Worm (Caenorhabditis elegans) whole organism, late embryonic: Measurements from ENCODE around the gene adal-1.

Experiments
- C38D4.7 ChIP-seq: fragments of 200-800 bp; sonication (Bioruptor generic); optimal IDR thresholded peaks from 2 replicates; lab custom pipeline; 2018; ENCODE audit warnings: mild to moderate bottlenecking, missing genetic modification characterization, moderate library complexity, missing compliant biosample characterization
- Y22D7AL.16 ChIP-seq: sonication (generic microtip); optimal IDR thresholded peaks from 2 replicates; lab custom pipeline; 2016; ENCODE audit warnings: missing genetic modification characterization, missing compliant biosample characterization
- ceh-14 ChIP-seq: sonication (generic microtip); optimal IDR thresholded peaks from 2 replicates; lab custom pipeline; 2016; ENCODE audit warnings: missing genotype, missing genetic modification characterization, missing compliant biosample characterization
- ceh-18 ChIP-seq: sonication (generic microtip); optimal IDR thresholded peaks from 2 replicates; lab custom pipeline; 2016; ENCODE audit warnings: missing genetic modification characterization, missing compliant biosample characterization
- ceh-2 ChIP-seq: sonication (generic microtip); optimal IDR thresholded peaks from 2 replicates; lab custom pipeline; 2016; ENCODE audit warnings: missing genotype, missing genetic modification characterization, missing compliant biosample characterization
- ceh-22 ChIP-seq: sonication (generic microtip); optimal IDR thresholded peaks from 2 replicates; lab custom pipeline; 2017; ENCODE audit warnings: missing biosample characterization, missing genetic modification characterization
- ceh-24 ChIP-seq: sonication (generic microtip); optimal IDR thresholded peaks from 2 replicates; lab custom pipeline; 2016; ENCODE audit warnings: mild to moderate bottlenecking, missing genetic modification characterization, missing compliant biosample characterization
- ceh-30 ChIP-seq: fragments of 150-350 bp; optimal IDR thresholded peaks from 2 replicates; lab custom pipeline; 2014; ENCODE audit warnings: missing biosample characterization, missing genetic modification characterization
- ceh-34 ChIP-seq: sonication (generic microtip); optimal IDR thresholded peaks from 2 replicates; lab custom pipeline; 2016; ENCODE audit warnings: mild to moderate bottlenecking, missing genetic modification characterization, missing compliant biosample characterization
- ceh-6 ChIP-seq: fragments of 200-800 bp; sonication (Bioruptor generic); optimal IDR thresholded peaks from 2 replicates; lab custom pipeline; 2018; ENCODE audit warnings: mild to moderate bottlenecking, missing genetic modification characterization, missing compliant biosample characterization
- che-1 ChIP-seq: sonication (generic microtip); optimal IDR thresholded peaks from 2 replicates; lab custom pipeline; 2016; ENCODE audit warnings: mild to moderate bottlenecking, missing genetic modification characterization, missing compliant biosample characterization
- fax-1 ChIP-seq: sonication (generic microtip); optimal IDR thresholded peaks from 2 replicates; lab custom pipeline; 2016; ENCODE audit warnings: missing genotype, missing genetic modification characterization, missing compliant biosample characterization
- fkh-6 ChIP-seq: sonication (generic microtip); optimal IDR thresholded peaks from 2 replicates; lab custom pipeline; 2016; ENCODE audit warnings: missing genetic modification characterization, missing compliant biosample characterization
- gmeb-2 ChIP-seq: sonication (generic microtip); optimal IDR thresholded peaks from 2 replicates; lab custom pipeline; 2016; ENCODE audit warnings: missing genetic modification characterization, inconsistent platforms, missing compliant biosample characterization
- hlh-15 ChIP-seq: sonication (generic microtip); optimal IDR thresholded peaks from 2 replicates; lab custom pipeline; 2016; ENCODE audit warnings: missing genetic modification characterization, missing compliant biosample characterization
- hlh-30 ChIP-seq: sonication (generic microtip); optimal IDR thresholded peaks from 2 replicates; lab custom pipeline; 2017; ENCODE audit warnings: antibody characterized with exemption, missing genetic modification characterization, missing compliant biosample characterization; ENCODE audit not compliant: insufficient read depth
- hlh-6 ChIP-seq: sonication (generic microtip); optimal IDR thresholded peaks from 2 replicates; lab custom pipeline; 2016; ENCODE audit warnings: missing genotype, missing genetic modification characterization, missing compliant biosample characterization
- lim-6 ChIP-seq: sonication (generic microtip); optimal IDR thresholded peaks from 2 replicates; lab custom pipeline; 2016; ENCODE audit warnings: missing genetic modification characterization, missing compliant biosample characterization
- lin-11 ChIP-seq: fragments of 200-800 bp; sonication (Bioruptor generic); optimal IDR thresholded peaks from 2 replicates; lab custom pipeline; 2018; ENCODE audit warnings: mild to moderate bottlenecking, missing genetic modification characterization, missing compliant biosample characterization
- nfya-1 ChIP-seq: sonication (generic microtip); optimal IDR thresholded peaks from 2 replicates; lab custom pipeline; 2017; ENCODE audit warnings: missing genetic modification characterization, mild to moderate bottlenecking, missing compliant biosample characterization, antibody characterized with exemption, moderate library complexity
- npax-4 ChIP-seq: sonication (generic microtip); optimal IDR thresholded peaks from 2 replicates; lab custom pipeline; 2016; ENCODE audit warnings: missing genetic modification characterization, missing compliant biosample characterization
- odd-2 ChIP-seq: sonication (generic microtip); optimal IDR thresholded peaks from 2 replicates; lab custom pipeline; 2017; ENCODE audit warnings: antibody characterized with exemption, mild to moderate bottlenecking, missing genetic modification characterization, missing compliant biosample characterization
- pat-9 ChIP-seq: fragments of 200-800 bp; sonication (Bioruptor generic); optimal IDR thresholded peaks from 2 replicates; lab custom pipeline; 2018; ENCODE audit warnings: mild to moderate bottlenecking, missing genetic modification characterization, moderate library complexity, missing compliant biosample characterization
- pha-2 ChIP-seq: sonication (generic microtip); optimal IDR thresholded peaks from 2 replicates; lab custom pipeline; 2017; ENCODE audit warnings: mild to moderate bottlenecking, missing genetic modification characterization, missing compliant biosample characterization
- pha-4 ChIP-seq: fragments of 150-350 bp; optimal IDR thresholded peaks from 2 replicates; lab custom pipeline; 2018; ENCODE audit warnings: missing biosample characterization, missing genetic modification reagents, missing genetic modification characterization
- pqm-1 ChIP-seq: sonication (generic microtip); optimal IDR thresholded peaks from 2 replicates; lab custom pipeline; 2016; ENCODE audit warnings: missing genetic modification characterization, missing compliant biosample characterization
- sdc-2 ChIP-seq: sonication (generic microtip); optimal IDR thresholded peaks from 2 replicates; lab custom pipeline; 2016; ENCODE audit warnings: missing genotype, missing genetic modification characterization, missing compliant biosample characterization
- sox-2 ChIP-seq: fragments of 200-800 bp; sonication (Bioruptor generic); IDR thresholded peaks from 2 replicates; pipeline ENCODE4 v1.3.6; 2022; ENCODE audit warnings: missing genetic modification reagents, missing genetic modification characterization, missing compliant biosample characterization
- sox-4 ChIP-seq: sonication (generic microtip); optimal IDR thresholded peaks from 2 replicates; lab custom pipeline; 2017; ENCODE audit warnings: mild to moderate bottlenecking, missing genetic modification characterization, inconsistent platforms, missing compliant biosample characterization
- syd-9 ChIP-seq: sonication (generic microtip); optimal IDR thresholded peaks from 2 replicates; lab custom pipeline; 2016; ENCODE audit warnings: mild to moderate bottlenecking, missing genetic modification characterization, moderate library complexity, missing compliant biosample characterization
- tbx-2 ChIP-seq: sonication (generic microtip); optimal IDR thresholded peaks from 2 replicates; lab custom pipeline; 2016; ENCODE audit warnings: missing genetic modification characterization, missing compliant biosample characterization
- tbx-7 ChIP-seq: sonication (generic microtip); optimal IDR thresholded peaks from 2 replicates; lab custom pipeline; 2016; ENCODE audit warnings: missing genotype, missing genetic modification characterization, missing compliant biosample characterization
- unc-3 ChIP-seq, 2 experiments: fragments of 200-800 bp in 1 of 2; sonication (Bioruptor generic) in 1 of 2; sonication (generic microtip) in 1 of 2; conservative IDR thresholded peaks in 1 of 2; optimal IDR thresholded peaks in 1 of 2; 2 replicates each; pipeline versions ENCODE4 v1.3.6 to Lab custom; 2016 to 2022; ENCODE audit warnings: missing compliant biosample characterization in 2 of 2, missing genetic modification characterization in 2 of 2, missing genetic modification reagents in 1 of 2
- unc-42 ChIP-seq: sonication (generic microtip); optimal IDR thresholded peaks from 2 replicates; lab custom pipeline; 2016; ENCODE audit warnings: missing genotype, missing genetic modification characterization, missing compliant biosample characterization
- unc-55 ChIP-seq: sonication (generic microtip); optimal IDR thresholded peaks from 2 replicates; lab custom pipeline; 2017; ENCODE audit warnings: missing biosample characterization, missing genetic modification reagents, missing genetic modification characterization
- ztf-16 ChIP-seq: sonication (generic microtip); optimal IDR thresholded peaks from 2 replicates; lab custom pipeline; 2017; ENCODE audit warnings: missing genetic modification characterization, missing compliant biosample characterization

Gene adal-1

DNA sequence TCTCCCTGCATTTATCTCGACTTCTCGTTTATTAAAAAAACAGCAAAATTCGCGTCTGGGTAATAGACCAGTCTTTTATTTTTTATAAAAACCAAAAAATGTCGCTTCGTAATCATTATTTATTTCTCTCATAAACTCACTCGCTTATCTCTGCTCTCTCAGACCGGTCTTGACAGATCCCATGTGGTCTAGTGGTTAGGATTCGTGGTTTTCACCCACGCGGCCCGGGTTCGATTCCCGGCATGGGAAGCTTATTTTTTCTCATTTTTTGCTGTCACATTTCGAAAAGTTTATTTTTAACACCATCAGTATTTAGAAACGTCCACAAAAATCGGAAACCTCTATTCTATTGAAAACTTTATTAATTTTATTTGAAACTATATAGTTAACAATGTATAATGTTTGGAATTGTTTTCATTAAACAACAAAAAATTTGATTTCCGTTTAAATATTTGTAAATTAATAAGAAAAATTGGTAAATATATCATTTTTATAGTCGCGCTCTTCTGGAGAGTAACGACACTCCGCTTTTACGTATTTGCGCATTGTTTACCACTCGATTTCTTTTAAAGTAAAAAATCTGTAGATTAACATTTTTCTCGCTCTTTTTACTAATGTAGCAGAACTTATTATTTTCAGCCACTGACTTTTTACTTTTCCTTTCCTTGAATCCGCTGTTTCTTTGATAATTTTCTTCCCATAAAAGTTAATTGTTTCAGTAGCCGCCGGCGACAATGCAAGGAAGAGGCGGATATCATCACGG, 4.8 kb upstream of the adal-1 start, which contains the start of gene hrpl-1 (continued):
- peak; percentile 28 for TF ChIP-seq fax-1 (tag; lab: Kevin White, UChicago)
- no peak for TF ChIP-seq unc-55 (GFP tag; lab: Kevin White, UChicago)
- no peak for TF ChIP-seq lim-6 (tag; lab: Kevin White, UChicago)
- TF ChIP-seq npax-4, result peak; percentile 27

ce11 chrII:6897507-6897906, 4.1 kb upstream of the adal-1 start, which contains the start of gene C44B7.11:
C44B7.11 (minus strand) TSS chrII:6897540.
- no peak for TF ChIP-seq gmeb-2 (tag; lab: Kevin White, UChicago)
- no peak for TF ChIP-seq lim-6 (tag; lab: Kevin White, UChicago)
- no peak for TF ChIP-seq ceh-30
- no peak for TF ChIP-seq ceh-18
- no peak for TF ChIP-seq ceh-22 (tag; lab: Kevin White, UChicago)
- TF ChIP-seq ztf-16 (tag; lab: Kevin White, UChicago), result no peak
- TF ChIP-seq pha-2, result no peak
- TF ChIP-seq sox-2, result no peak
- no peak for TF ChIP-seq hlh-15 (tag; lab: Kevin White, UChicago)
- no peak for TF ChIP-seq sdc-2 (tag; lab: Kevin White, UChicago)
- no peak for TF ChIP-seq ceh-14 (tag; lab: Kevin White, UChicago)
- TF ChIP-seq npax-4, result no peak
- no peak for TF ChIP-seq tbx-2 (tag; lab: Kevin White, UChicago)
- TF ChIP-seq nfya-1 (tag; lab: Kevin White, UChicago), result no peak
- TF ChIP-seq che-1 (tag; lab: Kevin White, UChicago), result no peak
- no peak for TF ChIP-seq unc-55 (GFP tag; lab: Kevin White, UChicago)
- no peak for TF ChIP-seq unc-3 (GFP tag; conservative IDR thresholded peaks at IDR 0.05; lab: Robert Waterston, UW)
- no peak for TF ChIP-seq unc-3 (tag; optimal IDR thresholded peaks at IDR 0.05; lab: Kevin White, UChicago)

DNA sequence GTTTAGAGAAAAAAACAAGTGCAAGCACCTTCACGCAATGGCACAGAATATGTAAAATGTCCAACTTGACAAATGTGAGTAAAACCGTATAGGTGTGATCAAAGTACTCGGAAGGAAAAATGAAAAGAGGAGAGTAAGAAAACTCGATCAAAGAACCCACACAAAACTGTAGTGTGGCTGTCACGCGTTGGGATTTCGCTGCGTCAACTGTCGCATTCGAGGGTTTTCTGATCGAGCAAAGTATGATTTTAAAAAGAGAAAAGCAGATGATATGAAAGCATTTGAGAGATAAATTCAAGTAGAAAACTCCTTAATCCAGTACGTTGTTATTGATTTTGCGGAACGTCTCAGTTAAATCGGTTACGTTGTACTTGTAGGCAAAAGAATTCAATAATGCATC, 1.6 kb downstream of the adal-1 start:
- TF ChIP-seq lin-11 (no peak), sox-4 (tag; lab: Kevin White, UChicago) (no peak), hlh-6 (no peak), unc-55 (GFP tag; lab: Kevin White, UChicago) (peak; percentile 26)

DNA sequence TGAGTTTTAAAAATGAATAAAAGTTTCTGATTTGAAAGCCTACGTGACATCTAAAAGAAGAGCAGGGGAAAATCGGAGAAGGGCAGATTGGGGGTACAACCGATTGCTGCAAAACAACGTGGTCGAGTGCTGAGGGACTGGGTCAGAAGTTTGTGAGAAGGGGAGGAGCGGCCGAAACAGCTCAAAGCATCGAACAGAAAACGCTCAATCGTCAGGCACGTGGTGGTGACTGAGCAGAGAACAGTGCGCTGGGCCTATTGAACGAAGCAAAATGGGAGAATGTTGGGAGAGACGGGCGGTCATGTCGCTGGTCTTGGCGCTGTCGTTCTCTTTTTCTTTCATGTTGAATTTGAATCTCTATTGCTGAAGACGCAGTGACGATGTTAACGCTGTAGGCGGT, 2.3 kb downstream of the adal-1 start:
- TF ChIP-seq ceh-18 (peak; percentile 47), pqm-1 (tag; lab: Kevin White, UChicago) (peak; percentile 19), unc-42 (tag; lab: Kevin White, UChicago) (peak; percentile 12), C38D4.7 (GFP tag; lab: Kevin White, UChicago) (no peak)
- TF ChIP-seq, all 69 proteins: peak for 3

ce11 chrII:6890095-6890494, 3.3 kb downstream of the adal-1 start, which contains the start of gene acer-1:
acer-1 (minus strand) TSS chrII:6890400.
- TF ChIP-seq sdc-2 (tag; lab: Kevin White, UChicago) (no peak), ceh-34 (tag; lab: Kevin White, UChicago) (no peak), odd-2 (tag; lab: Kevin White, UChicago) (no peak), syd-9 (no peak), tbx-7 (tag; lab: Kevin White, UChicago) (no peak), ceh-2 (tag; lab: Kevin White, UChicago) (no peak), lim-6 (tag; lab: Kevin White, UChicago) (no peak), fkh-6 (tag; lab: Kevin White, UChicago) (no peak), pat-9 (no peak), unc-42 (tag; lab: Kevin White, UChicago) (no peak), Y22D7AL.16 (no peak), pha-4 (tag; lab: Kevin White, UChicago) (no peak), ceh-6 (GFP tag; lab: Kevin White, UChicago) (no peak), sox-2 (no peak), hlh-30 (tag; lab: Kevin White, UChicago) (no peak), lin-11 (no peak), C38D4.7 (GFP tag; lab: Kevin White, UChicago) (no peak), ceh-24 (tag; lab: Kevin White, UChicago) (no peak), hlh-15 (tag; lab: Kevin White, UChicago) (no peak)
